Worm (Caenorhabditis elegans) whole organism, late embryonic: ENCODE measurements around the gene T23E7.2.
A peak's percentile ranks its signal among the peaks of the same experiment; 100 is the strongest.

Source experiments
- C08G9.2 ChIP-seq: sonication (generic microtip); optimal IDR thresholded peaks from 2 replicates; lab custom pipeline; 2016; ENCODE audit warnings: mild to moderate bottlenecking, missing genetic modification characterization, moderate library complexity, missing compliant biosample characterization
- C38D4.7 ChIP-seq: fragments of 200-800 bp; sonication (Bioruptor generic); optimal IDR thresholded peaks from 2 replicates; lab custom pipeline; 2018; ENCODE audit warnings: mild to moderate bottlenecking, missing genetic modification characterization, moderate library complexity, missing compliant biosample characterization
- K02D7.2 ChIP-seq: sonication (generic microtip); optimal IDR thresholded peaks from 2 replicates; lab custom pipeline; 2017; ENCODE audit warnings: mild to moderate bottlenecking, missing genetic modification characterization, missing compliant biosample characterization
- K09A11.1 ChIP-seq: sonication (generic microtip); optimal IDR thresholded peaks from 2 replicates; lab custom pipeline; 2017; ENCODE audit warnings: antibody characterized with exemption, mild to moderate bottlenecking, missing genetic modification characterization, missing compliant biosample characterization; ENCODE audit not compliant: insufficient read depth
- Y22D7AL.16 ChIP-seq: sonication (generic microtip); optimal IDR thresholded peaks from 2 replicates; lab custom pipeline; 2016; ENCODE audit warnings: missing genetic modification characterization, missing compliant biosample characterization
- ama-1 ChIP-seq: fragments of 150-350 bp; optimal IDR thresholded peaks from 2 replicates; lab custom pipeline; 2014
- ceh-18 ChIP-seq: sonication (generic microtip); optimal IDR thresholded peaks from 2 replicates; lab custom pipeline; 2016; ENCODE audit warnings: missing genetic modification characterization, missing compliant biosample characterization
- ceh-19 ChIP-seq: fragments of 200-800 bp; sonication (Bioruptor generic); optimal IDR thresholded peaks from 2 replicates; lab custom pipeline; 2018; ENCODE audit warnings: mild to moderate bottlenecking, missing genetic modification characterization, missing compliant biosample characterization
- ceh-24 ChIP-seq: sonication (generic microtip); optimal IDR thresholded peaks from 2 replicates; lab custom pipeline; 2016; ENCODE audit warnings: mild to moderate bottlenecking, missing genetic modification characterization, missing compliant biosample characterization
- ceh-30 ChIP-seq: fragments of 150-350 bp; optimal IDR thresholded peaks from 2 replicates; lab custom pipeline; 2014; ENCODE audit warnings: missing biosample characterization, missing genetic modification characterization
- ceh-45 ChIP-seq: fragments of 200-800 bp; sonication (Bioruptor generic); IDR thresholded peaks from 2 replicates; pipeline ENCODE4 v1.3.6; 2022; ENCODE audit warnings: missing genetic modification reagents, missing genetic modification characterization, missing compliant biosample characterization
- ceh-6 ChIP-seq: fragments of 200-800 bp; sonication (Bioruptor generic); optimal IDR thresholded peaks from 2 replicates; lab custom pipeline; 2018; ENCODE audit warnings: mild to moderate bottlenecking, missing genetic modification characterization, missing compliant biosample characterization
- dve-1 ChIP-seq: sonication (generic microtip); optimal IDR thresholded peaks from 2 replicates; lab custom pipeline; 2017; ENCODE audit warnings: antibody characterized with exemption, mild to moderate bottlenecking, missing genetic modification characterization, missing compliant biosample characterization
- elt-2 ChIP-seq: sonication (generic microtip); optimal IDR thresholded peaks from 2 replicates; lab custom pipeline; 2016; ENCODE audit warnings: missing genetic modification reagents, missing genetic modification characterization, missing compliant biosample characterization
- eyg-1 ChIP-seq: sonication (generic microtip); optimal IDR thresholded peaks from 2 replicates; lab custom pipeline; 2016; ENCODE audit warnings: missing genotype, missing genetic modification characterization, missing compliant biosample characterization
- hlh-15 ChIP-seq: sonication (generic microtip); optimal IDR thresholded peaks from 2 replicates; lab custom pipeline; 2016; ENCODE audit warnings: missing genetic modification characterization, missing compliant biosample characterization
- hlh-30 ChIP-seq: sonication (generic microtip); optimal IDR thresholded peaks from 2 replicates; lab custom pipeline; 2017; ENCODE audit warnings: antibody characterized with exemption, missing genetic modification characterization, missing compliant biosample characterization; ENCODE audit not compliant: insufficient read depth
- hlh-8 ChIP-seq: sonication (generic microtip); optimal IDR thresholded peaks from 2 replicates; lab custom pipeline; 2016; ENCODE audit warnings: missing genotype, missing genetic modification characterization, missing compliant biosample characterization
- lin-11 ChIP-seq: fragments of 200-800 bp; sonication (Bioruptor generic); optimal IDR thresholded peaks from 2 replicates; lab custom pipeline; 2018; ENCODE audit warnings: mild to moderate bottlenecking, missing genetic modification characterization, missing compliant biosample characterization
- madf-2 ChIP-seq: sonication (generic microtip); optimal IDR thresholded peaks from 2 replicates; lab custom pipeline; 2017; ENCODE audit warnings: missing genetic modification characterization, missing compliant biosample characterization
- nhr-11 ChIP-seq: fragments of 150-350 bp; optimal IDR thresholded peaks from 2 replicates; lab custom pipeline; 2014; ENCODE audit warnings: missing biosample characterization, missing genetic modification characterization
- nhr-232 ChIP-seq: sonication (generic microtip); optimal IDR thresholded peaks from 2 replicates; lab custom pipeline; 2016; ENCODE audit warnings: missing genetic modification characterization, missing compliant biosample characterization
- pag-3 ChIP-seq: sonication (generic microtip); optimal IDR thresholded peaks from 2 replicates; lab custom pipeline; 2016; ENCODE audit warnings: missing compliant biosample characterization, missing genetic modification characterization, borderline replicate concordance
- pax-1 ChIP-seq: fragments of 150-350 bp; optimal IDR thresholded peaks from 2 replicates; lab custom pipeline; 2014; ENCODE audit warnings: missing biosample characterization, missing genetic modification characterization
- pha-2 ChIP-seq: sonication (generic microtip); optimal IDR thresholded peaks from 2 replicates; lab custom pipeline; 2017; ENCODE audit warnings: mild to moderate bottlenecking, missing genetic modification characterization, missing compliant biosample characterization
- pha-4 ChIP-seq: fragments of 150-350 bp; optimal IDR thresholded peaks from 2 replicates; lab custom pipeline; 2018; ENCODE audit warnings: missing biosample characterization, missing genetic modification reagents, missing genetic modification characterization
- sdc-2 ChIP-seq: sonication (generic microtip); optimal IDR thresholded peaks from 2 replicates; lab custom pipeline; 2016; ENCODE audit warnings: missing genotype, missing genetic modification characterization, missing compliant biosample characterization
- sox-2 ChIP-seq: fragments of 200-800 bp; sonication (Bioruptor generic); IDR thresholded peaks from 2 replicates; pipeline ENCODE4 v1.3.6; 2022; ENCODE audit warnings: missing genetic modification reagents, missing genetic modification characterization, missing compliant biosample characterization
- sox-4 ChIP-seq: sonication (generic microtip); optimal IDR thresholded peaks from 2 replicates; lab custom pipeline; 2017; ENCODE audit warnings: mild to moderate bottlenecking, missing genetic modification characterization, inconsistent platforms, missing compliant biosample characterization
- tbx-2 ChIP-seq: sonication (generic microtip); optimal IDR thresholded peaks from 2 replicates; lab custom pipeline; 2016; ENCODE audit warnings: missing genetic modification characterization, missing compliant biosample characterization
- tbx-7 ChIP-seq: sonication (generic microtip); optimal IDR thresholded peaks from 2 replicates; lab custom pipeline; 2016; ENCODE audit warnings: missing genotype, missing genetic modification characterization, missing compliant biosample characterization
- ttx-3 ChIP-seq: sonication (generic microtip); optimal IDR thresholded peaks from 2 replicates; lab custom pipeline; 2016; ENCODE audit warnings: missing genetic modification reagents, missing genetic modification characterization, missing compliant biosample characterization
- unc-3 ChIP-seq, 2 experiments: fragments of 200-800 bp in 1 of 2; sonication (Bioruptor generic) in 1 of 2; sonication (generic microtip) in 1 of 2; conservative IDR thresholded peaks in 1 of 2; optimal IDR thresholded peaks in 1 of 2; 2 replicates each; pipeline versions ENCODE4 v1.3.6 to Lab custom; 2016 to 2022; ENCODE audit warnings: missing compliant biosample characterization in 2 of 2, missing genetic modification characterization in 2 of 2, missing genetic modification reagents in 1 of 2
- unc-86 ChIP-seq: sonication (generic microtip); optimal IDR thresholded peaks from 2 replicates; lab custom pipeline; 2016; ENCODE audit warnings: missing genetic modification characterization, missing compliant biosample characterization
- ztf-16 ChIP-seq: sonication (generic microtip); optimal IDR thresholded peaks from 2 replicates; lab custom pipeline; 2017; ENCODE audit warnings: missing genetic modification characterization, missing compliant biosample characterization

The T23E7.2 gene

DNA sequence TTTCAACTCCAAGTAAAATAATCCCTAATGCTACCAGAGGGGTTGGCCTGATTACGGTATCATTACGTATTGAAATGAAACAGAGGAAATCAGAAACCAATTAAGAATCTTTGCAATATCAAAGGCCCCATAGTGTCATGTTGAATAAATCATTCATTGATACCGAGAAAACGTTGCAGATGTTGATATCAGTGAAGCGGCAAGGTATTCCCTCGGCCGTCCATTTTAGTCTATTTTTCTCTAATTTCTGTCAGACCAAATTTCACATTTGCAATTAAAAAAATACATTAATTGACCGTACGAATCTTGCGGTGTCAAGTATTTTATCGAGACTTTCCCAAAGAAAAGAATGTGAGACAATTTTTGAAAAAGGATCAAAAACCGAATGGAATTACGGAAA is 36.6 kb upstream of the T23E7.2 start:
- no peak for TF ChIP-seq nhr-11 (tag; lab: Kevin White, UChicago)
- TF ChIP-seq ama-1 (lab: Kevin White, UChicago): no peak
- TF ChIP-seq pag-3 (tag; lab: Kevin White, UChicago): no peak
- no peak for TF ChIP-seq sox-2 (GFP tag; lab: Robert Waterston, UW)
- TF ChIP-seq pax-1 (tag; lab: Kevin White, UChicago): no peak
- TF ChIP-seq madf-2 (tag; lab: Kevin White, UChicago): no peak
- no peak for TF ChIP-seq unc-86 (tag; lab: Kevin White, UChicago)
- TF ChIP-seq eyg-1 (tag; lab: Kevin White, UChicago): no peak
- no peak for TF ChIP-seq Y22D7AL.16 (tag; lab: Kevin White, UChicago)
- no peak for TF ChIP-seq pha-4
- TF ChIP-seq ztf-16: no peak
- TF ChIP-seq K02D7.2 (tag; lab: Kevin White, UChicago): no peak
- TF ChIP-seq ceh-19 (GFP tag; lab: Kevin White, UChicago): no peak
- TF ChIP-seq ceh-6 (GFP tag; lab: Kevin White, UChicago): no peak
- TF ChIP-seq hlh-8: no peak
- TF ChIP-seq tbx-7 (tag; lab: Kevin White, UChicago): no peak

DNA sequence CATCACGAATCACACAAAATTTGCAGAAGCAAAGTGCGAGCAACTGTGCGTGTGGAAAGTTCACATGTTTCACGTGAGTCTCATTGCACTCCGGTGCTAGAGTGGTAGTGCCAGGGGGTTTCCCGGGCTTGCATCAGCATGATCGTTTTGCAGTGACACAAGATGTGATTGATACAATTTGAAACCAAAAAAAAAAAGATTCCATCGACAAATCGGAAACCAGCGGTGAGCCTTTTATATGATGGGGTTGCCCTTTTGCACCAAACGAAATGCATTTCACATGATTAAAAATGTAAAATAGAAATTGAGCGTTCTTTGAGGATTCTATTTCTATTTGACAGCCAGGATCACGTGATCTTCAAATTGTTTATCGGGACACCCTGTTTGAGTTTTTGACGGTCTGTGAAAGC is 34.5 kb upstream of the T23E7.2 start:
- TF ChIP-seq ceh-24 (tag; lab: Kevin White, UChicago) (no peak), hlh-30 (tag; lab: Kevin White, UChicago) (peak; percentile 2), ceh-18 (tag; lab: Kevin White, UChicago) (peak; percentile 37)
- TF ChIP-seq, all 69 proteins: peak for 2

DNA sequence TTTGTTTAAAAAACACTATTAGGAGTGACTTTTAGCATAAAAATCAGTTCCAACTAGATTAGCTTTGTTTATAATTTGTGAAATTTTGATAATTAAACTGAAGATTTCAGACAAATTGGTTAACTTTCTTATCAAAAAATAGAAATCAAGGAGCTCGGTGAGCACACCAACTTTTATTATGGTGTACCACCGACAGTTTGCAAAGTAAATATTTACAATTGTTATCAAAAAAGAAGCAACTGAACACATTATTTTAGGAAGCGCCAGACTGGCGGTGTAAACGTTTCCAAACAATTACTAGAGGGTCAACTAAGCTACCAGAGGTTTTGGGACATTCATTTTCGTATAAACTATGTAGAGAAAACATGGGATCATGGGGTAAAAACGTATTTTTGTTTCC is 33.3 kb upstream of the T23E7.2 start:
- TF ChIP-seq K09A11.1 (tag; lab: Kevin White, UChicago) (no peak), lin-11 (tag; lab: Kevin White, UChicago) (no peak), pha-2 (tag; lab: Kevin White, UChicago) (no peak), madf-2 (tag; lab: Kevin White, UChicago) (no peak), Y22D7AL.16 (tag; lab: Kevin White, UChicago) (no peak), sdc-2 (tag; lab: Kevin White, UChicago) (no peak), C38D4.7 (GFP tag; lab: Kevin White, UChicago) (no peak), elt-2 (tag; lab: Kevin White, UChicago) (no peak), pha-4 (no peak), ceh-45 (GFP tag; lab: Robert Waterston, UW) (no peak), hlh-15 (tag; lab: Kevin White, UChicago) (no peak), sox-4 (no peak), C08G9.2 (tag; lab: Kevin White, UChicago) (no peak), sox-2 (GFP tag; lab: Robert Waterston, UW) (no peak), ceh-30 (no peak)

DNA sequence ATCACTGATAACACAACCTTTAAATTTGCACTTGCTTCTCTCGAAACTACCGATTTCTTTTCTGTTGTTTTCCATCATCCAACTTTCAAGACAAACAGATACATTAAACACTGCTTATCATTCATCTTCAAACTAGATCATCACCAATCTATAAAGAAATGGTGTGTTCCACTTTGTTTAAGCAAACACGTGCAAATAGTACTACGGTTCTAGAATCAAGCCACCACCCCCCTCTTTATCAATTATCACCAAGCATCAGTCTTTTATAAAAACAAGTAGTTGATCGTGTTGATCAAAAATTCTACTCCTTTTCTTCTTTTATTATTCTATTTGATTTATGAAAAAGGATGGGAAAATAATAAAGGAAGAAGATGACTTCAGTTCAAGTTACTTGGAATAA is 32.4 kb upstream of the T23E7.2 start:
- TF ChIP-seq nhr-232 (no peak), ceh-18 (tag; lab: Kevin White, UChicago) (no peak), pax-1 (tag; lab: Kevin White, UChicago) (no peak), dve-1 (tag; lab: Kevin White, UChicago) (no peak), tbx-7 (tag; lab: Kevin White, UChicago) (no peak), unc-3 (GFP tag; conservative IDR thresholded peaks at IDR 0.05; lab: Robert Waterston, UW) (no peak), unc-3 (tag; optimal IDR thresholded peaks at IDR 0.05; lab: Kevin White, UChicago) (no peak), ttx-3 (tag; lab: Kevin White, UChicago) (no peak), tbx-2 (tag; lab: Kevin White, UChicago) (no peak), ztf-16 (no peak)
